Worm (Caenorhabditis elegans): ENCODE results near the gene F59A6.12.

The F59A6.12 gene

ce11 chrII:5003660-5004059 lies 8.2 kb downstream of the F59A6.12 start, which contains the start of gene F59A6.10:
Gene F59A6.10, plus strand, starts transcription at chrII:5003960.
- no peak for TF ChIP-seq pag-3 (tag; optimal IDR thresholded peaks at IDR 0.05; ENCODE audit: borderline replicate concordance)
- TF ChIP-seq elt-2 (tag; optimal IDR thresholded peaks at IDR 0.05), result no peak
- TF ChIP-seq madf-2 (tag; optimal IDR thresholded peaks at IDR 0.05), result no peak
- TF ChIP-seq lim-6 (tag; optimal IDR thresholded peaks at IDR 0.05), result no peak
- TF ChIP-seq syd-9 (tag; optimal IDR thresholded peaks at IDR 0.05), result no peak
- TF ChIP-seq ztf-16 (tag; optimal IDR thresholded peaks at IDR 0.05), result no peak
- no peak for TF ChIP-seq mec-3 (tag; optimal IDR thresholded peaks at IDR 0.05; ENCODE audit: borderline replicate concordance)
- TF ChIP-seq ets-4 (tag; optimal IDR thresholded peaks at IDR 0.05), result no peak
- no peak for TF ChIP-seq fax-1 (tag; optimal IDR thresholded peaks at IDR 0.05)
- TF ChIP-seq ceh-30 (tag; optimal IDR thresholded peaks at IDR 0.05), result no peak
- no peak for TF ChIP-seq ceh-2 (tag; optimal IDR thresholded peaks at IDR 0.05)
- TF ChIP-seq hlh-30 (tag; optimal IDR thresholded peaks at IDR 0.05; ENCODE audit: insufficient read depth), result no peak
- TF ChIP-seq sox-4 (tag; optimal IDR thresholded peaks at IDR 0.05), result no peak
- no peak for TF ChIP-seq unc-86 (tag; optimal IDR thresholded peaks at IDR 0.05)
- TF ChIP-seq sdc-2 (tag; optimal IDR thresholded peaks at IDR 0.05), result no peak
- no peak for TF ChIP-seq tbx-2 (tag; optimal IDR thresholded peaks at IDR 0.05)
- TF ChIP-seq hlh-8 (tag; optimal IDR thresholded peaks at IDR 0.05), result no peak
- TF ChIP-seq dve-1 (tag; optimal IDR thresholded peaks at IDR 0.05), result no peak
- TF ChIP-seq ama-1 (optimal IDR thresholded peaks at IDR 0.05), result no peak

- TF ChIP-seq npax-4 (tag; optimal IDR thresholded peaks at IDR 0.05) (no peak), K09A11.1 (tag; optimal IDR thresholded peaks at IDR 0.05; ENCODE audit: insufficient read depth) (no peak), ceh-24 (tag; optimal IDR thresholded peaks at IDR 0.05) (no peak), K02D7.2 (tag; optimal IDR thresholded peaks at IDR 0.05) (no peak), elt-4 (tag; optimal IDR thresholded peaks at IDR 0.05) (no peak), ceh-14 (tag; optimal IDR thresholded peaks at IDR 0.05) (no peak), elt-2 (tag; optimal IDR thresholded peaks at IDR 0.05) (no peak), dve-1 (tag; optimal IDR thresholded peaks at IDR 0.05) (no peak), hlh-6 (tag; optimal IDR thresholded peaks at IDR 0.05) (no peak), C38D4.7 (GFP tag; optimal IDR thresholded peaks at IDR 0.05) (no peak)
These were observed 10.0 kb downstream of the F59A6.12 start for ce11 chrII:5001866-5002265.

- TF ChIP-seq pros-1 (tag; optimal IDR thresholded peaks at IDR 0.05) (peak; percentile 21), ceh-14 (tag; optimal IDR thresholded peaks at IDR 0.05) (peak; percentile 1), dve-1 (tag; optimal IDR thresholded peaks at IDR 0.05) (peak; percentile 39), unc-55 (GFP tag; optimal IDR thresholded peaks at IDR 0.05) (peak; percentile 61), T23F11.4 (GFP tag; optimal IDR thresholded peaks at IDR 0.05) (no peak), unc-42 (tag; optimal IDR thresholded peaks at IDR 0.05) (peak; percentile 77), ama-1 (optimal IDR thresholded peaks at IDR 0.05) (no peak), gmeb-2 (tag; optimal IDR thresholded peaks at IDR 0.05) (no peak), pat-9 (tag; optimal IDR thresholded peaks at IDR 0.05) (no peak), ceh-18 (tag; optimal IDR thresholded peaks at IDR 0.05) (no peak), ets-4 (tag; optimal IDR thresholded peaks at IDR 0.05) (peak; percentile 26), nfya-1 (tag; optimal IDR thresholded peaks at IDR 0.05) (peak; percentile 86), rnt-1 (tag; optimal IDR thresholded peaks at IDR 0.05) (peak; percentile 20), ceh-31 (tag; optimal IDR thresholded peaks at IDR 0.05) (peak; percentile 73), sdc-2 (tag; optimal IDR thresholded peaks at IDR 0.05) (peak; percentile 31), fax-1 (tag; optimal IDR thresholded peaks at IDR 0.05) (no peak), K02D7.2 (tag; optimal IDR thresholded peaks at IDR 0.05) (no peak), tbx-2 (tag; optimal IDR thresholded peaks at IDR 0.05) (peak; percentile 9)
These were observed 12.8 kb downstream of the F59A6.12 start, which contains the start of gene citk-2 for ce11 chrII:4999122-4999521. Gene citk-2, plus strand, starts transcription at chrII:4999520.

ce11 chrII:4998657-4999056 lies 13.2 kb downstream of the F59A6.12 start, which contains the start of gene F59A6.11:
Gene F59A6.11, minus strand, starts transcription at chrII:4998757.
- no peak for TF ChIP-seq pqm-1 (tag; optimal IDR thresholded peaks at IDR 0.05)
- TF ChIP-seq ceh-9 (tag; optimal IDR thresholded peaks at IDR 0.05), result no peak
